Worm (Caenorhabditis elegans): ENCODE measurements around the gene K08A2.2.
A peak's percentile ranks its signal among the peaks of the same experiment; 100 is the strongest.

The K08A2.2 gene

DNA sequence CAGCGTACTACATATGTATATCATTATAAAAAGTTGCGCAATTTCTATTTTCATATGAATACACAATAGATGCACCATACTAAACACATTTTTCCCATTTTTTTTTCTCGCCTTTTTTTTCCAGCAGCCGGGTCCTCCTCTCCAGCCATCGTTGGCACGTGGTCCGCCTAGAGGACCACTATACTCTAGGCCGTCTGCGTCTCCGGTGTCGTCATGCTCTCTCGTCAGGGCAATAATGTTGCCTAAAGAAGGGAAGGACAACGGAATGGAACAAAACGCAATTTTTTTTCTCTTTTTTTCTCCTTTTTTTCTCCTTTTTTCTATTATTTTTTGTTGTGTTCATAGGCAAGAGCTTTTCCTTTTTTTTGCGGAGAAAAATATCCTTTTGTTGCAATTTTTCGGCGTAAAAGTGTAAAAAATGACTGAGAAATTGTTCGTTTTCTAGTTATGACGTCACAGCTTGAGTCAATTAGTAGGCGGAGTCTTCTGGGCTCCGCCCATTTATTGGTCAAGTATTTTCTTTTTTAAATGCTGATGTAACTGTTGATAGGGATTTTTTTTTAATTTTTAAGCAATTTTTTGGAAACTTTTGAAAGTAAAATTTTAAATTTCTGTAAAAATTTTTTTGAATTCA, 28.8 kb upstream of the K08A2.2 start:
- TF ChIP-seq tbx-37 (GFP tag; conservative IDR thresholded peaks at IDR 0.05) (no peak), scrt-1 (GFP tag; IDR thresholded peaks at IDR 0.05) (no peak), ets-7 (tag; optimal IDR thresholded peaks at IDR 0.05) (no peak), ceh-13 (GFP tag; optimal IDR thresholded peaks at IDR 0.05) (no peak), sea-1 (GFP tag; conservative IDR thresholded peaks at IDR 0.05) (no peak), tbx-11 (GFP tag; IDR thresholded peaks at IDR 0.05) (no peak), hmg-4 (GFP tag; optimal IDR thresholded peaks at IDR 0.05) (no peak)

DNA sequence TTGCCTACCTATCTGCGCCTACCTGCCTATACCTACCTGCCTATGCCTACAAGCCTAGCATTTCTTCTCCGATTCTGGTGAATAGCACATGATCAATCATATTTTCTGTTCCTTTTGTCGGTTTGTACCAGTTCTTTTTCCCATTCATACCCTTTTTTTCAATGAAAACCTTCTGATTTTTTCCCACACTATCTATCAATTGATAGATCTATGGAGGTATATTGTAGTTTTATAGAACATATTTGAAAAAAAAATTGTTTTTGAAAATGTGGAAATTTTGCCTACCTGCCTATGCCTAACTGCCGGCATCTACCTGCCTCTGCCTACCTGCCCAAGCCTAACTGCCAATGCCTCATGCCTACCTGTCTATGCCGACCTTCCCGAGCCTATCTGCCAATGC, 27.8 kb upstream of the K08A2.2 start:
- TF ChIP-seq flt-1 (GFP tag; IDR thresholded peaks at IDR 0.05) = no peak
- no peak for TF ChIP-seq hmbx-1 (tag; optimal IDR thresholded peaks at IDR 0.05)
- TF ChIP-seq pes-1 (GFP tag; IDR thresholded peaks at IDR 0.05) = no peak
- no peak for TF ChIP-seq scrt-1 (GFP tag; IDR thresholded peaks at IDR 0.05)
- TF ChIP-seq hmg-4 (GFP tag; optimal IDR thresholded peaks at IDR 0.05) = no peak
- no peak for TF ChIP-seq tbx-11 (GFP tag; IDR thresholded peaks at IDR 0.05)
- TF ChIP-seq ets-7 (tag; optimal IDR thresholded peaks at IDR 0.05) = no peak

DNA sequence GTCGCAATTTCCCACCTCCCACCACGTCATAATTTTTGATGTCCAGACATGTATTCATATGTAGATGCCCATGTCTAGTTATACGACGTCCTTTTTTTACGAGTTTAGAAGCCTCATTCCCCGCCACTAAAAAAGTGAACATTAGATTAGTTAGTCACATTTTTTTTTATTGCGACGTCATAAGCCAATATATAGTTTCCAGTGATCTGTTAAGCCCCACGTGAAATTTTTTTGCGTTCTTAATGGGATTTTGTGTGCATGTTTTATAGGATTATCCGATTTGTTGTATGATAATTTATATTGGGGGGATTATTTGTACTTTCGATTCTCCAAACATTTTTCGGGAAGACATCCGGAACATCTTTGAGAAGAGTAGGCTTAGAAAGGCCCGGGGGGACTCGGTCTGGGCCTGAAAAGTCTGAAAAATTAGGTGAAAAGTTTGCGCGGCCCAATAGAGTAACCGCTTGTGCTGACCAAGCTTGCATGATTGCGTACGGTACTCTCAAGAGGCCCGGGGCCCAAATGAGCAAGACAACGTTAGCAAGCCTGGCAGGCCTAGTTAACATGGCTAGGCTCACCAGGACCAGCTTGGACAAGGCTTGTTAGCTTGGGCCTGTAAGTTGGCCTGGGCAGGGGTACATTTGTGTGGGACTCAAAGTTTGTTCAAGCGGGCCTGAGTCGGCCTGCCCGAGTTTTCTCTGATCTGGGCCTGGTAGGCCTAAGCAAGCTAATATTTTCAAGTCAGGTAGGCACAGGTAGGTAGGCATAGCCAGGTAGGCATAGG, 26.0 kb upstream of the K08A2.2 start:
- no peak for TF ChIP-seq ceh-13 (GFP tag; optimal IDR thresholded peaks at IDR 0.05)
- no peak for TF ChIP-seq ceh-36 (tag; optimal IDR thresholded peaks at IDR 0.05)
- no peak for TF ChIP-seq F13C5.2 (tag; optimal IDR thresholded peaks at IDR 0.05)
- TF ChIP-seq tbx-11 (GFP tag; IDR thresholded peaks at IDR 0.05) = no peak
- TF ChIP-seq sea-1 (GFP tag; conservative IDR thresholded peaks at IDR 0.05) = no peak
- TF ChIP-seq tbx-37 (GFP tag; conservative IDR thresholded peaks at IDR 0.05) = no peak
- TF ChIP-seq B0310.2 (tag; optimal IDR thresholded peaks at IDR 0.05) = no peak
- no peak for TF ChIP-seq tra-4 (tag; optimal IDR thresholded peaks at IDR 0.05)
- no peak for TF ChIP-seq hmbx-1 (tag; optimal IDR thresholded peaks at IDR 0.05)
- no peak for TF ChIP-seq ama-1 (optimal IDR thresholded peaks at IDR 0.05)
- no peak for TF ChIP-seq ets-7 (tag; optimal IDR thresholded peaks at IDR 0.05)
- TF ChIP-seq hmg-4 (GFP tag; optimal IDR thresholded peaks at IDR 0.05) = no peak
- TF ChIP-seq pes-1 (GFP tag; IDR thresholded peaks at IDR 0.05) = no peak
- TF ChIP-seq scrt-1 (GFP tag; IDR thresholded peaks at IDR 0.05) = no peak
- no peak for TF ChIP-seq flt-1 (GFP tag; IDR thresholded peaks at IDR 0.05)

DNA sequence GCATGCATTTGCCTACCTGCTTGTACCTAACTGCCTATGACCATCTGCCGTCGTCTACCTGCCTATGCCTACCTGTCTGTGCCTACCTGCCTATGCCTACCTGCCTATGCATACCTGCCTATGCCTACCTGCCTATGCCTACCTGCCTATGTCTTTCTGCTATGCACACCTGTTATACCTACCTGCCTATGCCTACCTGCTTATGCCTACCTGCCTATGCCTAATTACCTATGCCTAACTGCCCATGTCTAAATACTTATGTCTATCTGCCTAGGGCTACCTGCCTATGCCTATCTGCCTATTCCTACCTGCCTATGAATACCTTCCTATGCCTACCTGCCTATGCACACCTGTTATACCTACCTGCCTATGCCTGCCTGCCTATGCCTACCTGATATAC, 25.1 kb upstream of the K08A2.2 start:
- TF ChIP-seq aly-1 (tag; optimal IDR thresholded peaks at IDR 0.05) (no peak), hnd-1 (tag; optimal IDR thresholded peaks at IDR 0.05) (no peak), ets-7 (tag; optimal IDR thresholded peaks at IDR 0.05) (no peak), pes-1 (GFP tag; IDR thresholded peaks at IDR 0.05) (no peak), F13C5.2 (tag; optimal IDR thresholded peaks at IDR 0.05) (no peak)

DNA sequence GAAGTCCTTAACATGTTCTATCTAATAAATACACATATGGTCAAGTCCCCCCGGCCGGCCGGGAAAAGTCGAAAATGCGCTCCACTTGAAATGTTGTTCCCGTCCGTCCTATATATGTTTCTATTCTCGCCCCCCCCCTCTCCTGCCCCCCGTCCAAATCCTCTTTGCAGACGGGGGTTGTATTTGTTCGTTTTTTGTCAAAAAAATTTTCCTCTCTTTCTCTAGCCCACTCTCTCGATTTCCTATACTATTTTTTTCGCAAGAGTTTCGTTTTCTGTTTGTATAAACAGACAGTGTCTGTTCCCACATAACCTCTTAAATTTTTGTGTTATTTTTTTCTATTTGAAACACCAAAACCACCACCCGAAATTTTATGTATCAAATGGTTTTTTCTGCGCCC, 24.3 kb upstream of the K08A2.2 start:
- TF ChIP-seq tra-4 (tag; optimal IDR thresholded peaks at IDR 0.05) (no peak), tbx-11 (GFP tag; IDR thresholded peaks at IDR 0.05) (no peak), F13C5.2 (tag; optimal IDR thresholded peaks at IDR 0.05) (no peak), pes-1 (GFP tag; IDR thresholded peaks at IDR 0.05) (no peak), ceh-13 (GFP tag; optimal IDR thresholded peaks at IDR 0.05) (no peak), ceh-36 (tag; optimal IDR thresholded peaks at IDR 0.05) (no peak), flt-1 (GFP tag; IDR thresholded peaks at IDR 0.05) (no peak), hmbx-1 (tag; optimal IDR thresholded peaks at IDR 0.05) (no peak), B0310.2 (tag; optimal IDR thresholded peaks at IDR 0.05) (no peak), ets-7 (tag; optimal IDR thresholded peaks at IDR 0.05) (no peak), aly-1 (tag; optimal IDR thresholded peaks at IDR 0.05) (no peak), sea-1 (GFP tag; conservative IDR thresholded peaks at IDR 0.05) (no peak), hnd-1 (tag; optimal IDR thresholded peaks at IDR 0.05) (no peak)

DNA sequence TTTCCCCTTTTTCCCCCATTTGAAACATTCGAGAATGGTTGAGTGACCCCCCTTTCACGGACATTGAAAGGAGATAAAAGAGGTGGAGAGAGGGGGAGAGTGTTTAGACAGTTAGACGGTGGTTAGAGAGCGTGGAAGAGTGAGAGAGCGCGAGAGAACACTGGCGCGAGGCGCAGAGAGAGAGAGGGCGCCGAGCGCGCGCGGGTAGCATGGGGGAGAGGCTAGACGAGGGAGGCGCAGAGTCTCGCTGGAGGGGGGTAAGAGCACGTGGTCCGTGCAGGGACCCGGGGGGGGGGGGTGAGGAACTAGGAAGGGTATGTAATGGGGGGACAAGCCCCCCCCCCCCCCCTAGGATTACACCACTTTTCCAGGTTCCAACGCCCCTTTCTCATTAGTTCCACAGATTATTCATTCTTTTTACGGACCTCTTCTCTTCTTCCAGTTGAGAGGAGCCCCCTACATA, 17.4 kb upstream of the K08A2.2 start:
- TF ChIP-seq hmg-4 (GFP tag; optimal IDR thresholded peaks at IDR 0.05) (peak; percentile 9), tbx-37 (GFP tag; conservative IDR thresholded peaks at IDR 0.05) (no peak), B0310.2 (tag; optimal IDR thresholded peaks at IDR 0.05) (no peak), flt-1 (GFP tag; IDR thresholded peaks at IDR 0.05) (peak; percentile 21; the same call in 1 of the 2 replicates), F13C5.2 (tag; optimal IDR thresholded peaks at IDR 0.05) (peak; percentile 11), tbx-11 (GFP tag; IDR thresholded peaks at IDR 0.05) (no peak), hnd-1 (tag; optimal IDR thresholded peaks at IDR 0.05) (no peak), ets-7 (tag; optimal IDR thresholded peaks at IDR 0.05) (no peak), tra-4 (tag; optimal IDR thresholded peaks at IDR 0.05) (no peak), scrt-1 (GFP tag; IDR thresholded peaks at IDR 0.05) (no peak), aly-1 (tag; optimal IDR thresholded peaks at IDR 0.05) (no peak), pes-1 (GFP tag; IDR thresholded peaks at IDR 0.05) (0 out of 2 replicates have a peak, but pooled peaks have one; percentile 29)

DNA sequence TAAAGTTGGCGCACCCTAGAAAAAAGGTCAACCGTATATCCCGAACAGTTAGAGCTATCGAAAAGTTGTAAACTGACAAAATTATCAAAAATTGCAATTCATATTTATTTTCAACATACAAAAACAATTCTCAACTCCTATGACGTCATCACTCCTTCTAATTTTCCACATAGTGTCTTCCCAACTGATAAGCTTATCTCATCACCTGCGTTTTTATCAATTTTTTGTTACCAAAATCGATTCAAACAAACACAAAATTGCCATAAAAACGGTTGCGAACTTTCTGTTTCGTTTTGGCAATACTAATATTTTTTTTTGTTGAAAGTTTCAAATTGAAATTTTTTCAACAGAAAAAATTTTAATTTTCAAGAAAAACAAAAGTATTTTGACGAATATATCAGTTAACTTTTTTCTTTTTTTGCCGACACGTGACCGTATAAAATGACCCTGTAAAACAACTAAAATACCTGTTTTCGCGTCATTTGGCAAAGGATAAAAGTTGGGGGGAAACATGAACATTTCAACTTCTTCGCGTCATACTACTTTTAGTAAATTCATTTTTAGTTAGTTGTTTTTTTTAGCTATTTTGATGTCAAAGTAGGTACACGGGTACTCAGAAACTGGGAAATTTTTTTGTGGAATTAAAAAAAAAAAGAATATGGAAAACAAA, 15.7 kb upstream of the K08A2.2 start:
- TF ChIP-seq tbx-11 (GFP tag; IDR thresholded peaks at IDR 0.05) (no peak), ceh-13 (GFP tag; optimal IDR thresholded peaks at IDR 0.05) (no peak), hnd-1 (tag; optimal IDR thresholded peaks at IDR 0.05) (no peak), sea-1 (GFP tag; conservative IDR thresholded peaks at IDR 0.05) (no peak), B0310.2 (tag; optimal IDR thresholded peaks at IDR 0.05) (no peak), ama-1 (optimal IDR thresholded peaks at IDR 0.05) (no peak), hmg-4 (GFP tag; optimal IDR thresholded peaks at IDR 0.05) (no peak), aly-1 (tag; optimal IDR thresholded peaks at IDR 0.05) (no peak), tra-4 (tag; optimal IDR thresholded peaks at IDR 0.05) (no peak), F13C5.2 (tag; optimal IDR thresholded peaks at IDR 0.05) (no peak), ceh-36 (tag; optimal IDR thresholded peaks at IDR 0.05) (no peak), pes-1 (GFP tag; IDR thresholded peaks at IDR 0.05) (no peak), tbx-37 (GFP tag; conservative IDR thresholded peaks at IDR 0.05) (no peak), scrt-1 (GFP tag; IDR thresholded peaks at IDR 0.05) (no peak), flt-1 (GFP tag; IDR thresholded peaks at IDR 0.05) (no peak), hmbx-1 (tag; optimal IDR thresholded peaks at IDR 0.05) (no peak), ets-7 (tag; optimal IDR thresholded peaks at IDR 0.05) (no peak)

All from whole organism, early embryonic.